Worm (Caenorhabditis elegans): ENCODE results near the gene clec-42.

DNA sequence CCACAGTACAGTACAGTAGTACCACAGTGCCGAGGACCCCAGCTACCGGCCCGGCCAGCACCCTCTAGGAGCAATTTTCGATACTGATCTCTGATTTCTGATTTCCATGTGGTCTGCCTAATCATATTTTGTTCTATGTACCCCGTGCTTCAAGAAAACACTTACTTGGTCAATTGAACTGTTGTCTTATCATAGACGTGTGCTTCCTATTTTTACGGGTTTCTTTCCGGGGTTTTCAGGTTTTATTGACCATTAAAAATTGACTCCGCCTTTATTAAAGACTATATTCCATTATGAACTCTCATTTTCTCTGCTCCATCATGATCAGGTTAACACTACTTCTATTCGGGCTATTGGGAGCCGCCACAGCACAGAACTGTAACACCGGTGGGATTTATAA, 33.5 kb upstream of the clec-42 start, which contains the start of gene clec-48:
- TF ChIP-seq flt-1 (GFP tag; IDR thresholded peaks at IDR 0.05), result no peak
- no peak for TF ChIP-seq klf-2 (GFP tag; conservative IDR thresholded peaks at IDR 0.05)
- no peak for TF ChIP-seq cog-1 (tag; optimal IDR thresholded peaks at IDR 0.05)
- no peak for TF ChIP-seq ref-1 (GFP tag; conservative IDR thresholded peaks at IDR 0.05)
